Worm (Caenorhabditis elegans) whole organism, midembryonic: ENCODE data around the gene Y55D9A.2.

ENCODE experiments used
- T22C8.4 ChIP-seq: fragments of 200-800 bp; sonication (Bioruptor generic); IDR thresholded peaks from 2 replicates; pipeline ENCODE4 v1.3.6; 2022; ENCODE audit warnings: missing genetic modification characterization, missing compliant biosample characterization
- cog-1 ChIP-seq: sonication (generic microtip); optimal IDR thresholded peaks from 2 replicates; lab custom pipeline; 2016; ENCODE audit warnings: missing genetic modification characterization, missing compliant biosample characterization
- flt-1 ChIP-seq: fragments of 200-800 bp; sonication (Bioruptor generic); IDR thresholded peaks from 2 replicates; pipeline ENCODE4 v1.3.6; 2022; ENCODE audit warnings: missing genetic modification characterization, missing compliant biosample characterization
- ref-1 ChIP-seq: fragments of 200-800 bp; sonication (Bioruptor generic); conservative IDR thresholded peaks from 2 replicates; pipeline ENCODE4 v1.3.6; 2022; ENCODE audit warnings: missing genetic modification reagents, missing genetic modification characterization, missing compliant biosample characterization
- tab-1 ChIP-seq: fragments of 200-800 bp; sonication (Bioruptor generic); IDR thresholded peaks from 2 replicates; pipeline ENCODE4 v1.3.6; 2022; ENCODE audit warnings: missing genetic modification characterization, missing compliant biosample characterization
- ztf-23 ChIP-seq: fragments of 200-800 bp; sonication (Bioruptor generic); IDR thresholded peaks from 2 replicates; pipeline ENCODE4 v1.3.6; 2022; ENCODE audit warnings: missing genetic modification reagents, missing genetic modification characterization, missing compliant biosample characterization
- ztf-29 ChIP-seq: fragments of 200-800 bp; sonication (Bioruptor generic); IDR thresholded peaks from 2 replicates; pipeline ENCODE4 v1.3.6; 2022; ENCODE audit warnings: missing genetic modification reagents, missing genetic modification characterization, missing compliant biosample characterization

ce11 chrIV:12632430-12632829 is 27.2 kb upstream of the Y55D9A.2 start:
- no peak for TF ChIP-seq cog-1 (tag; lab: Kevin White, UChicago)
- no peak for TF ChIP-seq tab-1 (GFP tag; lab: Robert Waterston, UW)
- TF ChIP-seq ztf-23, result no peak
- no peak for TF ChIP-seq ref-1 (GFP tag; lab: Robert Waterston, UW)
- TF ChIP-seq flt-1 (GFP tag; lab: Robert Waterston, UW), result no peak
- TF ChIP-seq T22C8.4 (GFP tag; lab: Robert Waterston, UW), result no peak
- TF ChIP-seq ztf-29 (GFP tag; lab: Robert Waterston, UW), result no peak
